Worm (Caenorhabditis elegans) whole organism, L2 larva: ENCODE measurements around the gene ZK1290.7.

ENCODE experiments used
- blmp-1 ChIP-seq: sonication (generic microtip); optimal IDR thresholded peaks from 2 replicates; lab custom pipeline; 2017; ENCODE audit warnings: missing genetic modification characterization, mild to moderate bottlenecking, missing compliant biosample characterization, antibody characterized with exemption, moderate library complexity; ENCODE audit not compliant: insufficient read depth
- lsy-2 ChIP-seq, 2 experiments: fragments of 150-350 bp in 1 of 2; sonication (generic microtip) in 1 of 2; optimal IDR thresholded peaks; 2 replicates each; lab custom pipeline; 2014 to 2017; ENCODE audit warnings: missing biosample characterization in 2 of 2, missing genetic modification characterization in 2 of 2
- nhr-25 ChIP-seq: fragments of 150-350 bp; sonication (generic microtip); optimal IDR thresholded peaks from 3 replicates; lab custom pipeline; 2014; ENCODE audit warnings: missing biosample characterization, missing genetic modification characterization

- TF ChIP-seq blmp-1 (peak; percentile 87), lsy-2 (tag; optimal IDR thresholded peaks at IDR 0.05; lab: Kevin White, UChicago) (no peak), nhr-25 (tag; lab: Kevin White, UChicago) (no peak)
Measured at ce11 chrII:7528210-7528609, 2.9 kb upstream of the ZK1290.7 start.
